Worm (Caenorhabditis elegans) whole organism, young adult: ENCODE measurements around the gene T28D6.7.
A peak's percentile ranks its signal among the peaks of the same experiment; 100 is the strongest.

Source experiments
- B0261.1 ChIP-seq: sonication (generic microtip); optimal IDR thresholded peaks from 2 replicates; lab custom pipeline; 2016; ENCODE audit warnings: mild to moderate bottlenecking, missing genetic modification characterization, moderate library complexity, missing compliant biosample characterization
- C17E4.6 ChIP-seq: fragments of 200-800 bp; sonication (Bioruptor generic); IDR thresholded peaks from 2 replicates; pipeline ENCODE4 v1.3.6; 2022; ENCODE audit warnings: missing genetic modification reagents, missing genetic modification characterization, missing compliant biosample characterization
- D2030.7 ChIP-seq: fragments of 200-800 bp; sonication (Bioruptor generic); IDR thresholded peaks from 2 replicates; pipeline ENCODE4 v1.3.6; 2022; ENCODE audit warnings: missing genetic modification reagents, missing genetic modification characterization, missing compliant biosample characterization
- F23B12.7 ChIP-seq: sonication (generic microtip); optimal IDR thresholded peaks from 2 replicates; lab custom pipeline; 2017; ENCODE audit warnings: missing genetic modification characterization, mild to moderate bottlenecking, missing compliant biosample characterization, antibody characterized with exemption, moderate library complexity; ENCODE audit not compliant: insufficient read depth
- F33H1.4 ChIP-seq: fragments of 200-800 bp; sonication (Bioruptor generic); IDR thresholded peaks from 2 replicates; pipeline ENCODE4 v1.3.6; 2022; ENCODE audit warnings: missing genetic modification reagents, missing genetic modification characterization, missing compliant biosample characterization
- F52B5.7 ChIP-seq: sonication (generic microtip); optimal IDR thresholded peaks from 2 replicates; lab custom pipeline; 2016; ENCODE audit warnings: mild to moderate bottlenecking, missing genetic modification characterization, missing compliant biosample characterization
- T26A5.8 ChIP-seq: sonication (generic microtip); optimal IDR thresholded peaks from 2 replicates; lab custom pipeline; 2016; ENCODE audit warnings: missing genetic modification characterization, missing compliant biosample characterization
- Y53F4B.3 ChIP-seq: fragments of 200-800 bp; sonication (Bioruptor generic); IDR thresholded peaks from 2 replicates; pipeline ENCODE4 v1.3.6; 2022; ENCODE audit warnings: missing genetic modification reagents, missing genetic modification characterization, missing compliant biosample characterization
- Y53G8AR.9 ChIP-seq: fragments of 200-800 bp; sonication (Bioruptor generic); conservative IDR thresholded peaks from 2 replicates; pipeline ENCODE4 v1.3.6; 2022; ENCODE audit warnings: missing genetic modification reagents, missing genetic modification characterization, missing compliant biosample characterization
- Y67H2A.10 ChIP-seq: fragments of 200-800 bp; sonication (Bioruptor generic); conservative IDR thresholded peaks from 2 replicates; pipeline ENCODE4 v1.3.6; 2022; ENCODE audit warnings: missing genetic modification reagents, missing genetic modification characterization, missing compliant biosample characterization
- ZK185.1 ChIP-seq: sonication (generic microtip); optimal IDR thresholded peaks from 2 replicates; lab custom pipeline; 2016; ENCODE audit warnings: mild to moderate bottlenecking, missing genetic modification characterization, missing compliant biosample characterization; ENCODE audit not compliant: poor library complexity, severe bottlenecking
- ama-1 ChIP-seq, 3 experiments: fragments of 150-350 bp in 1 of 3; sonication (generic microtip) in 2 of 3; optimal IDR thresholded peaks; 2 replicates each; lab custom pipeline; 2014 to 2018; ENCODE audit warnings: missing biosample characterization in 2 of 3, missing genetic modification characterization in 2 of 3, missing genetic modification reagents in 2 of 3
- aptf-2 ChIP-seq: fragments of 200-800 bp; sonication (Bioruptor generic); conservative IDR thresholded peaks from 2 replicates; pipeline ENCODE4 v1.3.6; 2022; ENCODE audit warnings: missing genetic modification reagents, missing genetic modification characterization, missing compliant biosample characterization
- attf-5 ChIP-seq: fragments of 200-800 bp; sonication (Bioruptor generic); optimal IDR thresholded peaks from 2 replicates; lab custom pipeline; 2018; ENCODE audit warnings: mild to moderate bottlenecking, missing genetic modification characterization, missing compliant biosample characterization
- bed-2 ChIP-seq: fragments of 200-800 bp; sonication (Bioruptor generic); IDR thresholded peaks from 2 replicates; pipeline ENCODE4 v1.3.6; 2022; ENCODE audit warnings: missing genetic modification reagents, missing genetic modification characterization, missing compliant biosample characterization
- cebp-1 ChIP-seq, 2 experiments: fragments of 200-800 bp in 1 of 2; sonication (Bioruptor generic) in 1 of 2; sonication (generic microtip) in 1 of 2; IDR thresholded peaks in 1 of 2; optimal IDR thresholded peaks in 1 of 2; 2 replicates each; pipeline versions ENCODE4 v1.3.6 to Lab custom; 2017 to 2022; ENCODE audit warnings: missing compliant biosample characterization in 2 of 2, missing genetic modification characterization in 2 of 2, mild to moderate bottlenecking in 1 of 2, missing genetic modification reagents in 1 of 2, moderate library complexity in 1 of 2
- cebp-2 ChIP-seq: fragments of 200-800 bp; sonication (Bioruptor generic); IDR thresholded peaks from 2 replicates; pipeline ENCODE4 v1.3.6; 2022; ENCODE audit warnings: missing genetic modification characterization, missing compliant biosample characterization
- die-1 ChIP-seq: sonication (generic microtip); optimal IDR thresholded peaks from 2 replicates; lab custom pipeline; 2016; ENCODE audit warnings: missing genotype, mild to moderate bottlenecking, missing genetic modification characterization, missing compliant biosample characterization
- egl-44 ChIP-seq: fragments of 200-800 bp; sonication (Bioruptor generic); IDR thresholded peaks from 2 replicates; pipeline ENCODE4 v1.3.6; 2022; ENCODE audit warnings: missing genetic modification reagents, missing genetic modification characterization, missing compliant biosample characterization
- egrh-3 ChIP-seq: fragments of 200-800 bp; sonication (Bioruptor generic); IDR thresholded peaks from 2 replicates; pipeline ENCODE4 v1.3.6; 2022; ENCODE audit warnings: missing genetic modification reagents, missing genetic modification characterization, missing compliant biosample characterization
- hmg-1.2 ChIP-seq: fragments of 200-800 bp; sonication (Bioruptor generic); IDR thresholded peaks from 2 replicates; pipeline ENCODE4 v1.3.6; 2022; ENCODE audit warnings: missing genetic modification reagents, missing genetic modification characterization, missing compliant biosample characterization
- hsf-1 ChIP-seq: fragments of 200-800 bp; sonication (Bioruptor generic); IDR thresholded peaks from 2 replicates; pipeline ENCODE4 v1.3.6; 2022; ENCODE audit warnings: missing genetic modification reagents, missing genetic modification characterization, missing compliant biosample characterization
- lin-54 ChIP-seq: fragments of 200-800 bp; sonication (Bioruptor generic); optimal IDR thresholded peaks from 2 replicates; lab custom pipeline; 2018; ENCODE audit warnings: mild to moderate bottlenecking, missing genetic modification characterization, missing compliant biosample characterization
- madf-10 ChIP-seq: sonication (generic microtip); optimal IDR thresholded peaks from 2 replicates; lab custom pipeline; 2016; ENCODE audit warnings: mild to moderate bottlenecking, missing genetic modification characterization, missing compliant biosample characterization
- madf-3 ChIP-seq: fragments of 200-800 bp; sonication (Bioruptor generic); IDR thresholded peaks from 2 replicates; pipeline ENCODE4 v1.3.6; 2022; ENCODE audit warnings: missing genetic modification reagents, missing genetic modification characterization, missing compliant biosample characterization
- mel-28 ChIP-seq: sonication (generic microtip); optimal IDR thresholded peaks from 2 replicates; lab custom pipeline; 2016; ENCODE audit warnings: borderline replicate concordance, mild to moderate bottlenecking, missing genetic modification characterization, missing compliant biosample characterization
- nfya-1 ChIP-seq: sonication (generic microtip); optimal IDR thresholded peaks from 2 replicates; lab custom pipeline; 2017; ENCODE audit warnings: antibody characterized with exemption, missing compliant biosample characterization, missing genetic modification characterization, borderline replicate concordance; ENCODE audit not compliant: insufficient read depth
- nhr-120 ChIP-seq: fragments of 200-800 bp; sonication (Bioruptor generic); IDR thresholded peaks from 2 replicates; pipeline ENCODE4 v1.3.6; 2022; ENCODE audit warnings: missing genetic modification characterization, missing compliant biosample characterization
- nhr-80 ChIP-seq: sonication (generic microtip); optimal IDR thresholded peaks from 2 replicates; lab custom pipeline; 2016; ENCODE audit warnings: missing genetic modification characterization, missing compliant biosample characterization
- pha-4 ChIP-seq: fragments of 150-350 bp; sonication (generic microtip); optimal IDR thresholded peaks from 2 replicates; lab custom pipeline; 2014; ENCODE audit warnings: missing biosample characterization, missing genetic modification reagents, missing genetic modification characterization
- repo-1 ChIP-seq: sonication (generic microtip); optimal IDR thresholded peaks from 2 replicates; lab custom pipeline; 2017; ENCODE audit warnings: mild to moderate bottlenecking, missing genetic modification characterization, missing compliant biosample characterization
- rpc-1 ChIP-seq, 2 experiments: fragments of 150-350 bp in 1 of 2; sonication (generic microtip) in 1 of 2; optimal IDR thresholded peaks; 2 replicates each; lab custom pipeline; 2014 to 2018; ENCODE audit warnings: missing biosample characterization in 1 of 2, missing genetic modification characterization in 1 of 2, missing genetic modification reagents in 1 of 2, missing genotype in 1 of 2
- snpc-1.1 ChIP-seq: sonication (generic microtip); optimal IDR thresholded peaks from 2 replicates; lab custom pipeline; 2017; ENCODE audit warnings: missing genetic modification characterization, mild to moderate bottlenecking, missing compliant biosample characterization, antibody characterized with exemption, moderate library complexity, missing genotype, missing genetic modification reagents; ENCODE audit not compliant: insufficient read depth
- snpc-1.3 ChIP-seq: sonication (generic microtip); optimal IDR thresholded peaks from 2 replicates; lab custom pipeline; 2017; ENCODE audit warnings: missing genetic modification characterization, mild to moderate bottlenecking, missing compliant biosample characterization, antibody characterized with exemption, moderate library complexity, missing genotype, missing genetic modification reagents; ENCODE audit not compliant: insufficient read depth
- snpc-3.4 ChIP-seq: sonication (generic microtip); optimal IDR thresholded peaks from 2 replicates; lab custom pipeline; 2017; ENCODE audit warnings: missing genetic modification characterization, mild to moderate bottlenecking, missing compliant biosample characterization, antibody characterized with exemption, moderate library complexity, missing genotype, missing genetic modification reagents
- snpc-4 ChIP-seq, 5 experiments: fragments of 150-350 bp in 1 of 5; sonication (generic microtip) in 4 of 5; optimal IDR thresholded peaks; 2 replicates each; lab custom pipeline; 2014 to 2018; ENCODE audit warnings: missing genetic modification characterization in 5 of 5, missing biosample characterization in 3 of 5, antibody characterized with exemption in 2 of 5, mild to moderate bottlenecking in 2 of 5, missing compliant biosample characterization in 2 of 5, missing genotype in 2 of 5, moderate library complexity in 2 of 5, missing genetic modification reagents in 1 of 5
- zfh-2 ChIP-seq: fragments of 200-800 bp; sonication (Bioruptor generic); conservative IDR thresholded peaks from 2 replicates; pipeline ENCODE4 v1.3.6; 2022; ENCODE audit warnings: missing genetic modification reagents, missing genetic modification characterization, missing compliant biosample characterization
- ztf-18 ChIP-seq: sonication (generic microtip); optimal IDR thresholded peaks from 2 replicates; lab custom pipeline; 2016; ENCODE audit warnings: missing genotype, mild to moderate bottlenecking, missing genetic modification characterization, missing compliant biosample characterization
- ztf-25 ChIP-seq: fragments of 200-800 bp; sonication (Bioruptor generic); IDR thresholded peaks from 2 replicates; pipeline ENCODE4 v1.3.6; 2022; ENCODE audit warnings: missing genetic modification reagents, missing genetic modification characterization, missing compliant biosample characterization
- ztf-3 ChIP-seq: fragments of 200-800 bp; sonication (Bioruptor generic); optimal IDR thresholded peaks from 2 replicates; lab custom pipeline; 2018; ENCODE audit warnings: mild to moderate bottlenecking, missing genetic modification characterization, missing compliant biosample characterization

The T28D6.7 gene

DNA sequence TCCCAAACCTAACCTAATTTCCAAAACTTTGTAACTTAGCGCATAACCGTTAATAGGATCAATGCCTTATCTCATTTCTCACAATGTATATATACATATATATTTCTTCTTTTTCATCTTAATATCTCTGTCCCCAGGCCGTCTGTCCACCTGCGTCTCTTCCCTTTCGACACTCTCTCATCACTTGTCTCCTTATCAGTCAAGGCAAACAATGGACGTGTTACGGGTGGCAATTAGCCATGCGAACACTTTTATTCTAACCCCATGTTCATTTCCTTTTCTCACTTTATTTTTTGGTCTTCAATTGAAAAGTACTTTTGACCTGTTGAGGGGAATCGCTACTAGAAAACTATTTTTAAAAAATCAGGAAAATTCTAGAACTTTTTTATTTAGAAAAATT is 11.1 kb upstream of the T28D6.7 start:
- TF ChIP-seq nhr-80 (tag; lab: Kevin White, UChicago) (peak; percentile 27), hmg-1.2 (GFP tag; lab: Robert Waterston, UW) (peak; percentile 71; the same call in 1 of the 2 replicates), pha-4 (no peak), mel-28 (tag; lab: Kevin White, UChicago) (no peak)

DNA sequence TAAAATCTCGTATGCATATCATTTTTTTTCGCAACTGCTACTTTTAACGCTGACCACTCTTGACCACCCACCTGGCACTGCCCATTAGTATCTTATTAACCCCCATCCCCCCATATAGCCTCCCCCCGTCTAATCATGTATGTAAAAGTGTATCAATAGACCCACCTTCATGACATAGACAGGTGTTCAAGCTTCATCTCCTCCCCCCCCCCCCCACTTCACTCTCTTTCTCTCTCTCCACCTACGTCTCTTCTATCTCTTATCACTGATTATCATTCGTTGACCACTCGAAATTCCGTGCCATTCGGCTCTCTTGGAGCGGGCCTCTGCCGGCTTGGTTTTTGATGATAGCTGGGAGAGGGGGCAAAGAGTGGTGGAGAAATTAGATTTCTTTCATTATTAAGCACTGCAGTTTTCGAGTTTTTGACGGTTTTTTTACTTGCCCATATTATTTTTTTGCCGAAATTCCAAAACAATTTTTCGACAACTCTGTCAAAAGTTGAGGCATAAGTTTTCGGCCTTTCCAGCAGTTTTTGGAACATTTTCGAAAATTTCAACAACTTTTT is 9.6 kb upstream of the T28D6.7 start:
- TF ChIP-seq zfh-2 (GFP tag; lab: Robert Waterston, UW) (0 out of 2 replicates have a peak, but pooled peaks have one; percentile 6), bed-2 (GFP tag; lab: Robert Waterston, UW) (no peak)

- TF ChIP-seq F23B12.7 (tag; lab: Kevin White, UChicago) = no peak
- no peak for TF ChIP-seq nhr-80 (tag; lab: Kevin White, UChicago)
- no peak for TF ChIP-seq egrh-3 (GFP tag; lab: Robert Waterston, UW)
- TF ChIP-seq cebp-1 (GFP tag; IDR thresholded peaks at IDR 0.05; lab: Robert Waterston, UW) = no peak
- TF ChIP-seq cebp-1 (tag; optimal IDR thresholded peaks at IDR 0.05; lab: Kevin White, UChicago) = peak; percentile 50
- TF ChIP-seq T26A5.8 = no peak
- TF ChIP-seq D2030.7 (GFP tag; lab: Robert Waterston, UW) = peak; percentile 69
- no peak for TF ChIP-seq aptf-2
- TF ChIP-seq snpc-1.3 (tag; lab: Kevin White, UChicago) = peak; percentile 19
- TF ChIP-seq die-1 (tag; lab: Kevin White, UChicago) = peak; percentile 21
- peak; percentile 16 for TF ChIP-seq ZK185.1 (tag; lab: Kevin White, UChicago)
- TF ChIP-seq F33H1.4 = 0 out of 2 replicates have a peak, but pooled peaks have one; percentile 23
- no peak for TF ChIP-seq ama-1 (optimal IDR thresholded peaks at IDR 0.05; lab: Kevin White, UChicago)
- TF ChIP-seq ama-1 (GFP tag; optimal IDR thresholded peaks at IDR 0.05; lab: Kevin White, UChicago) = peak in 1 of 2 experiments; percentile 21
- TF ChIP-seq nhr-120 (GFP tag; lab: Robert Waterston, UW) = no peak
- no peak for TF ChIP-seq repo-1 (tag; lab: Kevin White, UChicago)
- no peak for TF ChIP-seq C17E4.6 (GFP tag; lab: Robert Waterston, UW)
- peak; percentile 3 for TF ChIP-seq attf-5 (GFP tag; lab: Kevin White, UChicago)
- TF ChIP-seq hmg-1.2 (GFP tag; lab: Robert Waterston, UW) = peak; percentile 41; the same call in 1 of the 2 replicates
- TF ChIP-seq Y67H2A.10 (GFP tag; lab: Robert Waterston, UW) = no peak
- TF ChIP-seq rpc-1 (optimal IDR thresholded peaks at IDR 0.05; lab: Kevin White, UChicago) = peak; percentile 65
- peak; percentile 72 for TF ChIP-seq rpc-1 (tag; optimal IDR thresholded peaks at IDR 0.05; lab: Kevin White, UChicago)
- no peak for TF ChIP-seq Y53G8AR.9 (GFP tag; lab: Robert Waterston, UW)
- TF ChIP-seq F52B5.7 = peak; percentile 51
- no peak for TF ChIP-seq hsf-1 (GFP tag; lab: Robert Waterston, UW)
- TF ChIP-seq ztf-3 (GFP tag; lab: Kevin White, UChicago) = no peak
- TF ChIP-seq ztf-25 = peak; percentile 72
- TF ChIP-seq nfya-1 = no peak
- TF ChIP-seq B0261.1 (tag; lab: Kevin White, UChicago) = peak; percentile 63
- TF ChIP-seq cebp-2 (GFP tag; lab: Robert Waterston, UW) = no peak
- peak; percentile 4 for TF ChIP-seq madf-10 (tag; lab: Kevin White, UChicago)
- TF ChIP-seq egl-44 (GFP tag; lab: Robert Waterston, UW) = 0 out of 2 replicates have a peak, but pooled peaks have one; percentile 16
- TF ChIP-seq madf-3 (GFP tag; lab: Robert Waterston, UW) = no peak
- no peak for TF ChIP-seq ztf-18 (tag; lab: Kevin White, UChicago)
- peak; percentile 33 for TF ChIP-seq snpc-3.4 (tag; lab: Kevin White, UChicago)
- TF ChIP-seq snpc-1.1 (tag; lab: Kevin White, UChicago) = peak; percentile 48
- TF ChIP-seq snpc-4 (GFP tag; optimal IDR thresholded peaks at IDR 0.05; lab: Kevin White, UChicago) = no peak
- peak in 2 of 4 experiments; percentile 56 to 61 for TF ChIP-seq snpc-4 (tag; optimal IDR thresholded peaks at IDR 0.05; lab: Kevin White, UChicago)
- TF ChIP-seq Y53F4B.3 (GFP tag; lab: Robert Waterston, UW) = no peak
- peak; percentile 29 for TF ChIP-seq lin-54 (GFP tag; lab: Kevin White, UChicago)
Observed at ce11 chrIII:11353499-11353898, 7.2 kb upstream of the T28D6.7 start.
